Worm (Caenorhabditis elegans): ENCODE results near the gene scb-1.

The scb-1 gene

DNA sequence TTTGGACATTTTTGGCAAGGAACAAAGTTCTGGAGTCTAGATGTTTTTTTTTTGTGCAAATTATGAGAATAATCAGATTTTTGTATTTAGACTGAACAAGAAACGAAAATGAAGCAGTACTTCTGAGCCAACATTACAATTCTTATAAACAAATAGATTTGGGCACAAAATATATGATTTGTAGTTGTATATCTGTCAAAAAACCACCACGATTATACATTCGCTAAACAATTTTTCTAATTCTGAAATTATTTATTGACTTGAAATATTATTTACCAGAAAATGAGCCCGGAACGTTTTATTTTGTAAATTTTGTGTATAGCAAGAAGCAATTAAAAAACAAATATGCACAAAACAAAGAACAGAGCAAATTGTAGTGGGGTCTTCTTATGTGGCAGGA lies 48.1 kb downstream of the scb-1 start:
- TF ChIP-seq ekl-4 (GFP tag; IDR thresholded peaks at IDR 0.05) (peak; percentile 45; the same call in 1 of the 2 replicates), bed-2 (GFP tag; IDR thresholded peaks at IDR 0.05) (no peak), Y53G8AR.9 (GFP tag; conservative IDR thresholded peaks at IDR 0.05) (0 out of 2 replicates have a peak, but pooled peaks have one; percentile 22), dox-1 (GFP tag; IDR thresholded peaks at IDR 0.05) (no peak), F23B12.7 (tag; optimal IDR thresholded peaks at IDR 0.05; ENCODE audit: insufficient read depth) (no peak), snpc-3.4 (tag; optimal IDR thresholded peaks at IDR 0.05) (no peak), ccch-3 (GFP tag; optimal IDR thresholded peaks at IDR 0.05) (no peak), lin-26 (GFP tag; IDR thresholded peaks at IDR 0.05) (no peak), efl-1 (GFP tag; optimal IDR thresholded peaks at IDR 0.05) (no peak), xnd-1 (tag; optimal IDR thresholded peaks at IDR 0.05) (no peak), B0261.1 (tag; optimal IDR thresholded peaks at IDR 0.05) (no peak), dpff-1 (tag; optimal IDR thresholded peaks at IDR 0.05) (no peak)

DNA sequence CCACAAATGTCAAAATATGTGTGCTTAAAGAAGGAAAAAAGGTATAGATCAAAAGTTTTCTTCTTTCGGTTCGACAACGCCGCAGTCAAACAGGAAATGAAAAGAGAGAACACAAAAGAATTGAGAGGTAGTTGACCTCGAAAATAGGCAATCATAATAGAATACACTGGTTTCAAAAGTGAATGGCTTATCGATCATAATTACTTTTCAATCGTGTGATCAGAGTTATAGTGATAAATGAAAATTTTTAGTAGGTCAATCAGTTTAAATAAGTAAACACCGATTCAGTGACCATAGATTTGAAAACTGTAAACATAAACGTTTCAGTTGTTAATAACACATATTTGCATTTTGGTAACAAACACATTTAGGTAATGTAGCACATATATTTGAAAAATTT lies 49.1 kb downstream of the scb-1 start:
- TF ChIP-seq Y53F4B.3 (GFP tag; IDR thresholded peaks at IDR 0.05) (no peak), nhr-80 (tag; optimal IDR thresholded peaks at IDR 0.05) (peak; percentile 77), snpc-3.4 (tag; optimal IDR thresholded peaks at IDR 0.05) (no peak)

DNA sequence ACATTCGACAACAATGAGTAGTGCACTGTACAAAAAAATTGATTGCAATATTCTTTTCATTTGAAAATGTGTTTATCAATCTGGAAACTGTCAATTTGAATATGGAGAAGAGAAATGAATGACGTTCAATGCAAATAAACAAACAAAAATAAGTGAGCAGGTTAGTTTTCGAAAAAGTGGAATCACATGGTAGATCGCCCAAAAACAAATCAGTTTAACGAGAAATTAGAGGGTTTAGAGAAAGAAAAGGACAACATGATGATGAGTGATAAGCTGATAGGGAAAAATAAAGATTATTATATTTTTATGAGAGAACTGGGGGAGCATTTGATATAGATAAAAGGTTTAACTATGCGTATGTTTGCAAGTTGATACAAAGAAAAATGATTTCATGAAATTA lies 50.2 kb downstream of the scb-1 start, which contains the start of gene T04C12.8:
TSS of gene T04C12.8 (minus strand) at position 82 of the 400 bp plus-strand sequence.
- TF ChIP-seq ztf-18 (tag; optimal IDR thresholded peaks at IDR 0.05), result no peak
- peak in 1 of 2 experiments; percentile 27 for TF ChIP-seq let-607 (tag; optimal IDR thresholded peaks at IDR 0.05)
- no peak for TF ChIP-seq pbrm-1 (GFP tag; IDR thresholded peaks at IDR 0.05)
- 0 out of 2 replicates have a peak, but pooled peaks have one; percentile 24 for TF ChIP-seq B0336.3 (GFP tag; IDR thresholded peaks at IDR 0.05)
- TF ChIP-seq attf-5 (GFP tag; optimal IDR thresholded peaks at IDR 0.05), result peak; percentile 25
- TF ChIP-seq ekl-4 (GFP tag; IDR thresholded peaks at IDR 0.05), result no peak
- peak; percentile 2 for TF ChIP-seq ets-4 (GFP tag; optimal IDR thresholded peaks at IDR 0.05)
- no peak for TF ChIP-seq repo-1 (tag; optimal IDR thresholded peaks at IDR 0.05)
- no peak for TF ChIP-seq ceh-79 (tag; optimal IDR thresholded peaks at IDR 0.05)
- no peak for TF ChIP-seq ceh-58 (GFP tag; IDR thresholded peaks at IDR 0.05)
- TF ChIP-seq snpc-4 (GFP tag; optimal IDR thresholded peaks at IDR 0.05), result no peak
- peak in 1 of 4 experiments; percentile 14 for TF ChIP-seq snpc-4 (tag; optimal IDR thresholded peaks at IDR 0.05)
- no peak for TF ChIP-seq hrde-1 (tag; optimal IDR thresholded peaks at IDR 0.05; ENCODE audit: borderline replicate concordance)
- peak; percentile 46 for TF ChIP-seq tlf-1 (GFP tag; optimal IDR thresholded peaks at IDR 0.05)
- TF ChIP-seq unc-62 (GFP tag; optimal IDR thresholded peaks at IDR 0.05), result peak; percentile 88
- no peak for TF ChIP-seq nhr-27 (tag; optimal IDR thresholded peaks at IDR 0.05)
- TF ChIP-seq tbp1 (GFP tag; optimal IDR thresholded peaks at IDR 0.05), result peak; percentile 9
- TF ChIP-seq dpl-1 (GFP tag; optimal IDR thresholded peaks at IDR 0.05), result no peak
- peak; percentile 95 for TF ChIP-seq nhr-80 (tag; optimal IDR thresholded peaks at IDR 0.05)
- TF ChIP-seq lin-40 (tag; optimal IDR thresholded peaks at IDR 0.05), result peak; percentile 34
- TF ChIP-seq Y95B8A.8 (GFP tag; IDR thresholded peaks at IDR 0.05), result no peak
- peak; percentile 79 for TF ChIP-seq atf-7 (tag; optimal IDR thresholded peaks at IDR 0.05)
- TF ChIP-seq ztf-22 (GFP tag; optimal IDR thresholded peaks at IDR 0.05), result peak; percentile 84
- TF ChIP-seq Y56A3A.18 (GFP tag; IDR thresholded peaks at IDR 0.05), result no peak
- TF ChIP-seq hmg-20 (GFP tag; IDR thresholded peaks at IDR 0.05), result no peak
- TF ChIP-seq him-1 (tag; optimal IDR thresholded peaks at IDR 0.05), result no peak

Data from whole organism, young adult.